Worm (Caenorhabditis elegans): Measurements from ENCODE around the gene lys-8.
A peak's percentile ranks its signal among the peaks of the same experiment; 100 is the strongest.
"Not testable (repeated sequence)": the region's sequence is repeated elsewhere in the genome, so short reads cannot be mapped to it uniquely, and the experiment has no call there.

Gene lys-8

ce11 chrII:5599326-5600044 is 13.5 kb downstream of the lys-8 start, which contains the start of gene C17G10.10:
Gene C17G10.10 (minus strand): TSS chrII:5599376.
- TF ChIP-seq hmg-4 (GFP tag; optimal IDR thresholded peaks at IDR 0.05) (no peak), sea-1 (GFP tag; conservative IDR thresholded peaks at IDR 0.05) (0 out of 2 replicates have a peak, but pooled peaks have one; percentile 38), tra-4 (tag; optimal IDR thresholded peaks at IDR 0.05) (no peak)

ce11 chrII:5603194-5603593 is 17.2 kb downstream of the lys-8 start, which contains the start of gene C17G10.6:
Gene C17G10.6 (minus strand): TSS chrII:5603294.
- no peak for TF ChIP-seq pes-1 (GFP tag; IDR thresholded peaks at IDR 0.05)
- TF ChIP-seq hmg-4 (GFP tag; optimal IDR thresholded peaks at IDR 0.05): no peak
- no peak for TF ChIP-seq hnd-1 (tag; optimal IDR thresholded peaks at IDR 0.05)
- TF ChIP-seq flt-1 (GFP tag; IDR thresholded peaks at IDR 0.05): no peak
- TF ChIP-seq tra-4 (tag; optimal IDR thresholded peaks at IDR 0.05): no peak
- no peak for TF ChIP-seq hmbx-1 (tag; optimal IDR thresholded peaks at IDR 0.05)
- no peak for TF ChIP-seq B0310.2 (tag; optimal IDR thresholded peaks at IDR 0.05)
- TF ChIP-seq tbx-11 (GFP tag; IDR thresholded peaks at IDR 0.05): no peak
- no peak for TF ChIP-seq ets-7 (tag; optimal IDR thresholded peaks at IDR 0.05)
- TF ChIP-seq sea-1 (GFP tag; conservative IDR thresholded peaks at IDR 0.05): no peak
- TF ChIP-seq aly-1 (tag; optimal IDR thresholded peaks at IDR 0.05): no peak
- no peak for TF ChIP-seq scrt-1 (GFP tag; IDR thresholded peaks at IDR 0.05)
- TF ChIP-seq F13C5.2 (tag; optimal IDR thresholded peaks at IDR 0.05): no peak
- TF ChIP-seq tbx-37 (GFP tag; conservative IDR thresholded peaks at IDR 0.05): no peak
- TF ChIP-seq ceh-36 (tag; optimal IDR thresholded peaks at IDR 0.05): no peak
- no peak for TF ChIP-seq ama-1 (optimal IDR thresholded peaks at IDR 0.05)
- no peak for TF ChIP-seq ceh-13 (GFP tag; optimal IDR thresholded peaks at IDR 0.05)

- no peak for TF ChIP-seq hmbx-1 (tag; optimal IDR thresholded peaks at IDR 0.05)
- TF ChIP-seq tbx-37 (GFP tag; conservative IDR thresholded peaks at IDR 0.05): no peak
- no peak for TF ChIP-seq tra-4 (tag; optimal IDR thresholded peaks at IDR 0.05)
- no peak for TF ChIP-seq tbx-11 (GFP tag; IDR thresholded peaks at IDR 0.05)
- TF ChIP-seq ceh-36 (tag; optimal IDR thresholded peaks at IDR 0.05): no peak
- no peak for TF ChIP-seq pes-1 (GFP tag; IDR thresholded peaks at IDR 0.05)
- TF ChIP-seq ets-7 (tag; optimal IDR thresholded peaks at IDR 0.05): no peak
- no peak for TF ChIP-seq ama-1 (optimal IDR thresholded peaks at IDR 0.05)
- no peak for TF ChIP-seq flt-1 (GFP tag; IDR thresholded peaks at IDR 0.05)
- TF ChIP-seq aly-1 (tag; optimal IDR thresholded peaks at IDR 0.05): no peak
These were observed 18.5 kb downstream of the lys-8 start for ce11 chrII:5604441-5604840.

- TF ChIP-seq F13C5.2 (tag; optimal IDR thresholded peaks at IDR 0.05): no peak
- no peak for TF ChIP-seq sea-1 (GFP tag; conservative IDR thresholded peaks at IDR 0.05)
- TF ChIP-seq ama-1 (optimal IDR thresholded peaks at IDR 0.05): no peak
- no peak for TF ChIP-seq pes-1 (GFP tag; IDR thresholded peaks at IDR 0.05)
- TF ChIP-seq hmg-4 (GFP tag; optimal IDR thresholded peaks at IDR 0.05): no peak
- TF ChIP-seq ceh-13 (GFP tag; optimal IDR thresholded peaks at IDR 0.05): no peak
- TF ChIP-seq scrt-1 (GFP tag; IDR thresholded peaks at IDR 0.05): no peak
- TF ChIP-seq tbx-11 (GFP tag; IDR thresholded peaks at IDR 0.05): no peak
- no peak for TF ChIP-seq aly-1 (tag; optimal IDR thresholded peaks at IDR 0.05)
- TF ChIP-seq hnd-1 (tag; optimal IDR thresholded peaks at IDR 0.05): no peak
- TF ChIP-seq tbx-37 (GFP tag; conservative IDR thresholded peaks at IDR 0.05): no peak
- TF ChIP-seq hmbx-1 (tag; optimal IDR thresholded peaks at IDR 0.05): no peak
- TF ChIP-seq ceh-36 (tag; optimal IDR thresholded peaks at IDR 0.05): no peak
- no peak for TF ChIP-seq flt-1 (GFP tag; IDR thresholded peaks at IDR 0.05)
- TF ChIP-seq ets-7 (tag; optimal IDR thresholded peaks at IDR 0.05): no peak
- TF ChIP-seq B0310.2 (tag; optimal IDR thresholded peaks at IDR 0.05): no peak
- no peak for TF ChIP-seq tra-4 (tag; optimal IDR thresholded peaks at IDR 0.05)
These were observed 19.6 kb downstream of the lys-8 start for ce11 chrII:5605538-5605945.

ce11 chrII:5607756-5608155 is 21.8 kb downstream of the lys-8 start, which contains the start of gene C17G10.7:
Gene C17G10.7 (minus strand): TSS chrII:5607856.
- TF ChIP-seq ama-1 (optimal IDR thresholded peaks at IDR 0.05): no peak
- no peak for TF ChIP-seq hnd-1 (tag; optimal IDR thresholded peaks at IDR 0.05)
- TF ChIP-seq F13C5.2 (tag; optimal IDR thresholded peaks at IDR 0.05): no peak
- no peak for TF ChIP-seq ceh-36 (tag; optimal IDR thresholded peaks at IDR 0.05)
- TF ChIP-seq scrt-1 (GFP tag; IDR thresholded peaks at IDR 0.05): no peak
- no peak for TF ChIP-seq tbx-37 (GFP tag; conservative IDR thresholded peaks at IDR 0.05)
- no peak for TF ChIP-seq sea-1 (GFP tag; conservative IDR thresholded peaks at IDR 0.05)
- TF ChIP-seq flt-1 (GFP tag; IDR thresholded peaks at IDR 0.05): no peak
- TF ChIP-seq pes-1 (GFP tag; IDR thresholded peaks at IDR 0.05): no peak
- TF ChIP-seq tbx-11 (GFP tag; IDR thresholded peaks at IDR 0.05): no peak
- TF ChIP-seq ceh-13 (GFP tag; optimal IDR thresholded peaks at IDR 0.05): no peak

- no peak for TF ChIP-seq ceh-36 (tag; optimal IDR thresholded peaks at IDR 0.05)
- TF ChIP-seq tra-4 (tag; optimal IDR thresholded peaks at IDR 0.05): no peak
- TF ChIP-seq B0310.2 (tag; optimal IDR thresholded peaks at IDR 0.05): no peak
- TF ChIP-seq ets-7 (tag; optimal IDR thresholded peaks at IDR 0.05): no peak
- TF ChIP-seq hmg-4 (GFP tag; optimal IDR thresholded peaks at IDR 0.05): no peak
- no peak for TF ChIP-seq aly-1 (tag; optimal IDR thresholded peaks at IDR 0.05)
These were observed 33.3 kb downstream of the lys-8 start, which contains the start of gene dhs-6 for ce11 chrII:5619298-5619697. Gene dhs-6 (minus strand): TSS chrII:5619319.

- not testable (repeated sequence) for TF ChIP-seq ets-7 (tag; optimal IDR thresholded peaks at IDR 0.05); tbx-37 (GFP tag; conservative IDR thresholded peaks at IDR 0.05); flt-1 (GFP tag; IDR thresholded peaks at IDR 0.05)
These were observed 36.5 kb downstream of the lys-8 start, which contains the start of the genes eif-3.L and npl-4.2 for ce11 chrII:5622383-5622939. Gene eif-3.L (minus strand): TSS chrII:5622483. Gene npl-4.2 (plus strand): TSS chrII:5622889.
